Worm (Caenorhabditis elegans): ENCODE measurements around the gene fbxb-50.

- TF ChIP-seq him-1 (tag; optimal IDR thresholded peaks at IDR 0.05): no peak
- no peak for TF ChIP-seq W03F9.2 (tag; optimal IDR thresholded peaks at IDR 0.05)
Measured at ce11 chrII:1571032-1571431, 14.8 kb downstream of the fbxb-50 start, which contains the start of gene fbxb-46.

Measured in whole organism, L4/young adult.